Fruit fly (Drosophila melanogaster) whole organism, embryonic: Measurements from ENCODE around the gene CG17819.

Experiments used
- Atf6 ChIP-seq: fragments of 200-800 bp; sonication (Bioruptor generic); IDR thresholded peaks from 2 replicates; pipeline ENCODE4 v1.3.6; 2022; ENCODE audit warnings: missing biosample characterization, missing genetic modification characterization
- Bteb2 ChIP-seq: fragments of 200-800 bp; sonication (Bioruptor generic); optimal IDR thresholded peaks from 2 replicates; lab custom pipeline; 2016; ENCODE audit warnings: missing biosample characterization, missing genetic modification characterization
- CG10274 ChIP-seq: fragments of 200-800 bp; sonication (Bioruptor generic); optimal IDR thresholded peaks from 3 replicates; lab custom pipeline; 2017; ENCODE audit warnings: missing biosample characterization, mild to moderate bottlenecking, missing genetic modification characterization
- CG11695 ChIP-seq: fragments of 200-800 bp; sonication (Bioruptor generic); IDR thresholded peaks from 3 replicates; pipeline ENCODE4 v1.3.6; 2022; ENCODE audit warnings: missing biosample characterization, missing genetic modification characterization
- CG11723 ChIP-seq: fragments of 200-800 bp; sonication (Bioruptor generic); optimal IDR thresholded peaks from 2 replicates; lab custom pipeline; 2017; ENCODE audit warnings: missing biosample characterization, mild to moderate bottlenecking, missing genetic modification characterization
- CG12104 ChIP-seq: fragments of 200-800 bp; sonication (Bioruptor generic); optimal IDR thresholded peaks from 3 replicates; lab custom pipeline; 2016; ENCODE audit warnings: missing biosample characterization, missing genetic modification characterization
- CG17612 ChIP-seq: fragments of 200-800 bp; sonication (Bioruptor generic); IDR thresholded peaks from 2 replicates; pipeline ENCODE4 v1.3.6; 2022; ENCODE audit warnings: missing biosample characterization, missing genetic modification characterization
- CG2712 ChIP-seq: fragments of 200-800 bp; optimal IDR thresholded peaks from 3 replicates; lab custom pipeline; 2019; ENCODE audit warnings: missing biosample characterization, mild to moderate bottlenecking, missing genetic modification characterization, moderate library complexity
- CG30403 ChIP-seq: fragments of 200-800 bp; sonication (Bioruptor generic); optimal IDR thresholded peaks from 3 replicates; lab custom pipeline; 2016; ENCODE audit warnings: missing biosample characterization, missing genetic modification characterization
- CG4424 ChIP-seq: fragments of 200-800 bp; sonication (Bioruptor generic); optimal IDR thresholded peaks from 3 replicates; lab custom pipeline; 2016; ENCODE audit warnings: missing biosample characterization, missing genetic modification characterization
- CG4617 ChIP-seq: fragments of 200-800 bp; sonication (Bioruptor generic); optimal IDR thresholded peaks from 3 replicates; lab custom pipeline; 2016; ENCODE audit warnings: missing biosample characterization, missing genetic modification characterization, borderline replicate concordance
- CG4707 ChIP-seq: fragments of 200-800 bp; sonication (Bioruptor generic); optimal IDR thresholded peaks from 2 replicates; lab custom pipeline; 2018; ENCODE audit warnings: missing biosample characterization, mild to moderate bottlenecking, missing genetic modification characterization, moderate library complexity
- CG7372 ChIP-seq: fragments of 200-800 bp; sonication (Bioruptor generic); IDR thresholded peaks from 2 replicates; pipeline ENCODE4 v1.3.6; 2022; ENCODE audit warnings: missing biosample characterization, missing genetic modification characterization
- CG7786 ChIP-seq: fragments of 200-800 bp; sonication (Bioruptor generic); optimal IDR thresholded peaks from 2 replicates; lab custom pipeline; 2016; ENCODE audit warnings: missing biosample characterization, missing genetic modification characterization
- CG8281 ChIP-seq: fragments of 200-800 bp; sonication (Bioruptor generic); optimal IDR thresholded peaks from 2 replicates; lab custom pipeline; 2018; ENCODE audit warnings: missing biosample characterization, mild to moderate bottlenecking, missing genetic modification characterization, moderate library complexity
- CHES-1-like ChIP-seq: fragments of 200-800 bp; sonication (Bioruptor generic); optimal IDR thresholded peaks from 2 replicates; lab custom pipeline; 2016; ENCODE audit warnings: missing biosample characterization, missing genetic modification characterization
- CoRest ChIP-seq: fragments of 200-800 bp; sonication (Bioruptor generic); optimal IDR thresholded peaks from 3 replicates; lab custom pipeline; 2018; ENCODE audit warnings: missing biosample characterization, mild to moderate bottlenecking, missing genetic modification characterization, moderate library complexity
- Drgx ChIP-seq: fragments of 200-800 bp; sonication (Bioruptor generic); IDR thresholded peaks from 2 replicates; pipeline ENCODE4 v1.3.6; 2022; ENCODE audit warnings: missing biosample characterization, missing genetic modification characterization
- ERR ChIP-seq: fragments of 200-800 bp; sonication (Bioruptor generic); optimal IDR thresholded peaks from 2 replicates; lab custom pipeline; 2016; ENCODE audit warnings: missing biosample characterization, missing genetic modification characterization
- Med ChIP-seq: fragments of 200-800 bp; sonication (Bioruptor generic); peaks from one replicate; lab custom pipeline; 2016; ENCODE audit warnings: missing biosample characterization, missing genetic modification characterization, mild to moderate bottlenecking, inconsistent platforms, moderate library complexity
- NC2α ChIP-seq: fragments of 200-800 bp; sonication (Bioruptor generic); optimal IDR thresholded peaks from 2 replicates; lab custom pipeline; 2016; ENCODE audit warnings: missing biosample characterization, missing genetic modification characterization
- NfI ChIP-seq: fragments of 200-800 bp; sonication (Bioruptor generic); optimal IDR thresholded peaks from 3 replicates; lab custom pipeline; 2018; ENCODE audit warnings: missing biosample characterization, mild to moderate bottlenecking, missing genetic modification characterization, moderate library complexity
- Optix ChIP-seq: fragments of 200-800 bp; sonication (Bioruptor generic); IDR thresholded peaks from 3 replicates; pipeline ENCODE4 v1.3.6; 2022; ENCODE audit warnings: missing biosample characterization, missing genetic modification characterization
- Six4 ChIP-seq: fragments of 200-800 bp; sonication (Bioruptor generic); optimal IDR thresholded peaks from 2 replicates; lab custom pipeline; 2016; ENCODE audit warnings: missing biosample characterization, missing genetic modification characterization
- Sox102F ChIP-seq: fragments of 200-800 bp; sonication (Bioruptor generic); optimal IDR thresholded peaks from 2 replicates; lab custom pipeline; 2018; ENCODE audit warnings: missing biosample characterization, mild to moderate bottlenecking, missing genetic modification characterization, moderate library complexity
- Spps ChIP-seq: fragments of 200-800 bp; sonication (Bioruptor generic); optimal IDR thresholded peaks from 2 replicates; lab custom pipeline; 2018; ENCODE audit warnings: missing biosample characterization, mild to moderate bottlenecking, missing genetic modification characterization
- Sry-β ChIP-seq: fragments of 200-800 bp; sonication (Bioruptor generic); optimal IDR thresholded peaks from 2 replicates; lab custom pipeline; 2018; ENCODE audit warnings: missing biosample characterization, mild to moderate bottlenecking, missing genetic modification characterization, moderate library complexity
- TFAM ChIP-seq: fragments of 200-800 bp; sonication (Bioruptor generic); optimal IDR thresholded peaks from 2 replicates; lab custom pipeline; 2017; ENCODE audit warnings: missing biosample characterization, missing genetic modification characterization, inconsistent platforms
- chm ChIP-seq: fragments of 200-800 bp; sonication (Bioruptor generic); IDR thresholded peaks from 2 replicates; pipeline ENCODE4 v1.3.6; 2022; ENCODE audit warnings: missing biosample characterization, missing genetic modification characterization
- fru ChIP-seq: fragments of >200 bp; optimal IDR thresholded peaks from 2 replicates; lab custom pipeline; 2017
- gem ChIP-seq: fragments of 200-800 bp; sonication (Bioruptor generic); optimal IDR thresholded peaks from 2 replicates; lab custom pipeline; 2019; ENCODE audit warnings: missing biosample characterization, mild to moderate bottlenecking, missing genetic modification characterization, moderate library complexity
- gsb-n ChIP-seq: fragments of 200-800 bp; sonication (Bioruptor generic); optimal IDR thresholded peaks from 3 replicates; lab custom pipeline; 2018; ENCODE audit warnings: missing biosample characterization, mild to moderate bottlenecking, missing genetic modification characterization
- hbn ChIP-seq: fragments of 200-800 bp; sonication (Bioruptor generic); IDR thresholded peaks from 2 replicates; pipeline ENCODE4 v1.3.6; 2022; ENCODE audit warnings: missing biosample characterization, missing genetic modification characterization; ENCODE audit not compliant: partially characterized antibody
- ken ChIP-seq: fragments of 200-800 bp; sonication (Bioruptor generic); IDR thresholded peaks from 3 replicates; pipeline ENCODE4 v1.3.6; 2022; ENCODE audit warnings: missing biosample characterization, missing genetic modification characterization
- maf-S ChIP-seq: fragments of 200-800 bp; sonication (Bioruptor generic); optimal IDR thresholded peaks from 2 replicates; lab custom pipeline; 2016; ENCODE audit warnings: missing biosample characterization, missing genetic modification characterization
- nom ChIP-seq: fragments of 200-800 bp; sonication (Bioruptor generic); optimal IDR thresholded peaks from 2 replicates; lab custom pipeline; 2017; ENCODE audit warnings: missing biosample characterization, missing genetic modification characterization, mild to moderate bottlenecking, moderate library complexity, missing genetic modification reagents
- ro ChIP-seq: fragments of 200-800 bp; sonication (Bioruptor generic); IDR thresholded peaks from 2 replicates; pipeline ENCODE4 v1.3.6; 2022; ENCODE audit warnings: missing biosample characterization, missing genetic modification characterization
- sim ChIP-seq: fragments of 200-800 bp; sonication (Bioruptor generic); IDR thresholded peaks from 2 replicates; pipeline ENCODE4 v1.3.6; 2022; ENCODE audit warnings: missing biosample characterization, missing genetic modification characterization
- slou ChIP-seq: fragments of 200-800 bp; sonication (Bioruptor generic); optimal IDR thresholded peaks from 3 replicates; lab custom pipeline; 2016; ENCODE audit warnings: missing biosample characterization, missing genetic modification characterization
- sr ChIP-seq: fragments of 200-800 bp; sonication (Bioruptor generic); IDR thresholded peaks from 3 replicates; pipeline ENCODE4 v1.3.6; 2022; ENCODE audit warnings: missing biosample characterization, missing genetic modification characterization
- tap ChIP-seq: fragments of 200-800 bp; optimal IDR thresholded peaks from 3 replicates; lab custom pipeline; 2019; ENCODE audit warnings: missing biosample characterization, mild to moderate bottlenecking, missing genetic modification characterization, moderate library complexity

The CG17819 gene

DNA sequence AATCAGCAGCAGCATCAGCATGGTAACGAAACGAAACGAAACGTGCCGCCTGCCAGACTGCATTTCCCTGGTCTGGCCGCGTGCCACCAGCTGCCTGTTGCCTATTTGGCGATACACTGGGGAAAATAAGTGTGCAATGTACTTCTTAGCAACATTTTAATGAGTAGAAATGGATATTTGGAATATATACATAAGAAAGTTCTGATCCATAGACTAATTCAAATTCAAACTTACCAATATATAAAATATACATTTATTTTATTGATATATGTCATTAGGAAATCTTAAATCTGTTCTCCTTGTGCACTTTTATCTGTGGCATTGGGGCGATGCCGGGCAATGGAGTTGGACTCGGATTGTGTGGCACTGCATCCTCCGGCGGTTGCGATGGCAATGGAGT is 8.6 kb upstream of the CG17819 start (continued):
- TF ChIP-seq NC2α (no peak), Sry-β (GFP tag; lab: Kevin White, UChicago) (no peak), CG30403 (no peak), CG4707 (no peak), CG11695 (GFP tag; lab: Robert Waterston, UW) (no peak), nom (GFP tag; lab: Kevin White, UChicago) (peak; percentile 60), TFAM (GFP tag; lab: Kevin White, UChicago) (no peak), sr (no peak), CG17612 (GFP tag; lab: Robert Waterston, UW) (no peak), Six4 (GFP tag; lab: Kevin White, UChicago) (no peak), tap (tag; lab: Kevin White, UChicago) (no peak), Atf6 (no peak), CG2712 (tag; lab: Kevin White, UChicago) (peak; percentile 6), CG7372 (GFP tag; lab: Robert Waterston, UW) (no peak), gem (tag; lab: Kevin White, UChicago) (peak; percentile 27), CG12104 (GFP tag; lab: Kevin White, UChicago) (no peak), CG4424 (GFP tag; lab: Kevin White, UChicago) (no peak), CG4617 (GFP tag; lab: Kevin White, UChicago) (no peak), chm (GFP tag; lab: Robert Waterston, UW) (no peak), CG7786 (GFP tag; lab: Kevin White, UChicago) (no peak), gsb-n (no peak), Spps (tag; lab: Kevin White, UChicago) (no peak), CoRest (no peak), hbn (GFP tag; lab: Robert Waterston, UW) (no peak)

DNA sequence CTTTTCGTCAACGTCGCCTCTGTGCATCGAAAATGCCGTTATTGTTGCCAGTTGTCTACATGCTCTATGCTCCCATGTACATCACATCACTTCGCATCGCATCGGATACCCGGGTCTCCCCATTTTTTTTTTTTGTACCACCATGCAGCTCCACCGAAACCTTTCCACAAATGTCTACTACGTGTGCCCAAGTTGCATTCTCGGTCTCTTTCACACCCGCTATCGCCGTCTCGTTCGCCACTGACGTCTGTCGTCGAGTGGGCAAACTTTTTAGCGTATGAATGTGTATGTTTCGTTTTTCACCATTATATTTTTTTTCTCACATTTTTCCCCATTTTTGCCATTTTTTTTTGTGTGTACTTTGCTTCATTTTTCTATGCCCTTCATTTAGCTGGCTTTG is 7.1 kb upstream of the CG17819 start:
- TF ChIP-seq CG11723 (no peak), fru (lab: Kevin White, UChicago) (no peak), ERR (no peak), Bteb2 (GFP tag; lab: Kevin White, UChicago) (no peak), ken (GFP tag; lab: Robert Waterston, UW) (no peak), NfI (GFP tag; lab: Kevin White, UChicago) (no peak), Sox102F (GFP tag; lab: Kevin White, UChicago) (no peak), ro (no peak), CG10274 (GFP tag; lab: Kevin White, UChicago) (no peak), slou (no peak), maf-S (GFP tag; lab: Kevin White, UChicago) (no peak), sim (GFP tag; lab: Robert Waterston, UW) (no peak), Med (GFP tag; lab: Kevin White, UChicago) (no peak)

dm6 chr3R:21890739-21891138 is 5.4 kb upstream of the CG17819 start:
- TF ChIP-seq CHES-1-like (no peak), Drgx (GFP tag; lab: Robert Waterston, UW) (peak; percentile 26; the same call in 1 of the 2 replicates)
- TF ChIP-seq, all 482 proteins: peak for 1

DNA sequence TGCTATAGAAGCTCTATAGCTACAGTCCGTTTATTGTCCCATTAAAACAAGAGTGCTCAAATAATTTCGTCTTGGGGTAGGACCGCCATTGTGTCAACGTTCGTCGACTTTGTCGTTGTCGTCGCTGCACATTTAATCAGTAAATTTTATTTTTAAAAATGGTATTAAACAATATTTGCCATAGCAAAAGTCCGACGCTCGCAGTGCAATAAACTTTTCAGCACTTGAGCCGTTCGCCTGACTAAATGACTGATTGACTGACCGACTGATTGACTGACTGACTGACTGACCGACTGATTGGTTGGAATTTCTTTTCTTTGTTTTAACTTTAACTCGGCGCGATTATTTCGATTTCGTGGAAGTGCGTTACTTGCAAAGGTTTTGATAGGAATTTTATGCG is 4.6 kb upstream of the CG17819 start:
- TF ChIP-seq CG8281 (peak; percentile 83), Optix (GFP tag; lab: Robert Waterston, UW) (no peak)
